Worm (Caenorhabditis elegans) whole organism, midembryonic: ENCODE results near the gene ptr-14.

Source experiments
- T22C8.4 ChIP-seq: fragments of 200-800 bp; sonication (Bioruptor generic); IDR thresholded peaks from 2 replicates; pipeline ENCODE4 v1.3.6; 2022; ENCODE audit warnings: missing genetic modification characterization, missing compliant biosample characterization
- cog-1 ChIP-seq: sonication (generic microtip); optimal IDR thresholded peaks from 2 replicates; lab custom pipeline; 2016; ENCODE audit warnings: missing genetic modification characterization, missing compliant biosample characterization
- flt-1 ChIP-seq: fragments of 200-800 bp; sonication (Bioruptor generic); IDR thresholded peaks from 2 replicates; pipeline ENCODE4 v1.3.6; 2022; ENCODE audit warnings: missing genetic modification characterization, missing compliant biosample characterization
- med-1 ChIP-seq: sonication (generic microtip); optimal IDR thresholded peaks from 2 replicates; lab custom pipeline; 2017; ENCODE audit warnings: missing genetic modification characterization, mild to moderate bottlenecking, missing compliant biosample characterization, antibody characterized with exemption, missing genetic modification reagents; ENCODE audit not compliant: insufficient read depth
- ref-1 ChIP-seq: fragments of 200-800 bp; sonication (Bioruptor generic); conservative IDR thresholded peaks from 2 replicates; pipeline ENCODE4 v1.3.6; 2022; ENCODE audit warnings: missing genetic modification reagents, missing genetic modification characterization, missing compliant biosample characterization
- tab-1 ChIP-seq: fragments of 200-800 bp; sonication (Bioruptor generic); IDR thresholded peaks from 2 replicates; pipeline ENCODE4 v1.3.6; 2022; ENCODE audit warnings: missing genetic modification characterization, missing compliant biosample characterization
- ztf-23 ChIP-seq: fragments of 200-800 bp; sonication (Bioruptor generic); IDR thresholded peaks from 2 replicates; pipeline ENCODE4 v1.3.6; 2022; ENCODE audit warnings: missing genetic modification reagents, missing genetic modification characterization, missing compliant biosample characterization
- ztf-29 ChIP-seq: fragments of 200-800 bp; sonication (Bioruptor generic); IDR thresholded peaks from 2 replicates; pipeline ENCODE4 v1.3.6; 2022; ENCODE audit warnings: missing genetic modification reagents, missing genetic modification characterization, missing compliant biosample characterization

DNA sequence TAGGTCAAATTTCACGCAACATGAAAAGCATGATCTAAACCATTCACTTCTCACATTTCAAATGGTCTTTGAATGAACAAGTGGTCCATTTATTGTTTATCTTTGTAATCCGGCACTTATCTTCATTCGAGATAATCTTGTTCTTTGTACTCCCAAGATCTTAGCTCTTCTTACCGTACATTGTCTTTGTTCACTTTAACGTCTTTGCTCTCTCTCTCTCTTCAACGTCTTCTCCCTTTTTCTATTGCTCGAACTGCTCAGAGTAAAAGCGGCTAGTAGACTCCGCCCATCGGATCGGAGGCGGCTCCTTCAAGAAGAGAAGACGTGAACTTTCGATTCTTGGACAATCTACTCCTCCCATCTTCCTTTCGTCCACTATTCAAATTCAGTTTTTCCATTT, 21.4 kb downstream of the ptr-14 start, which contains the start of gene F56C4.1:
- TF ChIP-seq flt-1 (GFP tag; lab: Robert Waterston, UW): no peak
- TF ChIP-seq tab-1 (GFP tag; lab: Robert Waterston, UW): no peak
- no peak for TF ChIP-seq ztf-23 (GFP tag; lab: Robert Waterston, UW)
- no peak for TF ChIP-seq ztf-29 (GFP tag; lab: Robert Waterston, UW)
- TF ChIP-seq med-1: no peak
- no peak for TF ChIP-seq T22C8.4 (GFP tag; lab: Robert Waterston, UW)
- TF ChIP-seq cog-1 (tag; lab: Kevin White, UChicago): no peak
- TF ChIP-seq ref-1 (GFP tag; lab: Robert Waterston, UW): no peak
